Fruit fly (Drosophila melanogaster) whole organism, embryonic: ENCODE data around the gene RpS17.

Experiments used
- BEAF-32 ChIP-seq: fragments of 200-800 bp; sonication (Bioruptor generic); optimal IDR thresholded peaks from 3 replicates; lab custom pipeline; 2017; ENCODE audit warnings: missing biosample characterization, missing genetic modification characterization, mild to moderate bottlenecking, moderate library complexity, missing genetic modification reagents
- CG10321 ChIP-seq: fragments of 200-800 bp; sonication (Bioruptor generic); IDR thresholded peaks from 2 replicates; pipeline ENCODE4 v1.3.6; 2022; ENCODE audit warnings: missing biosample characterization, missing genetic modification characterization
- CG11504 ChIP-seq: fragments of 200-800 bp; sonication (Bioruptor generic); optimal IDR thresholded peaks from 3 replicates; lab custom pipeline; 2019; ENCODE audit warnings: missing biosample characterization, mild to moderate bottlenecking, missing genetic modification characterization, moderate library complexity
- CG11723 ChIP-seq: fragments of 200-800 bp; sonication (Bioruptor generic); optimal IDR thresholded peaks from 2 replicates; lab custom pipeline; 2017; ENCODE audit warnings: missing biosample characterization, mild to moderate bottlenecking, missing genetic modification characterization
- CG12236 ChIP-seq: fragments of 200-800 bp; sonication (Bioruptor generic); optimal IDR thresholded peaks from 2 replicates; lab custom pipeline; 2016; ENCODE audit warnings: missing biosample characterization, missing genetic modification characterization
- CG12391 ChIP-seq: fragments of 200-800 bp; sonication (Bioruptor generic); optimal IDR thresholded peaks from 3 replicates; lab custom pipeline; 2018; ENCODE audit warnings: missing biosample characterization, mild to moderate bottlenecking, missing genetic modification characterization, moderate library complexity
- CG13296 ChIP-seq: fragments of 200-800 bp; sonication (Bioruptor generic); optimal IDR thresholded peaks from 3 replicates; lab custom pipeline; 2018; ENCODE audit warnings: missing biosample characterization, mild to moderate bottlenecking, missing genetic modification characterization
- CG13424 ChIP-seq: fragments of 200-800 bp; sonication (Bioruptor generic); optimal IDR thresholded peaks from 2 replicates; lab custom pipeline; 2019; ENCODE audit warnings: missing biosample characterization, mild to moderate bottlenecking, missing genetic modification characterization, moderate library complexity
- CG13624 ChIP-seq: fragments of 200-800 bp; sonication (Bioruptor generic); optimal IDR thresholded peaks from 2 replicates; lab custom pipeline; 2016; ENCODE audit warnings: missing biosample characterization, missing genetic modification characterization
- CG13775 ChIP-seq: fragments of 200-800 bp; sonication (Bioruptor generic); optimal IDR thresholded peaks from 3 replicates; lab custom pipeline; 2017; ENCODE audit warnings: missing biosample characterization, mild to moderate bottlenecking, missing genetic modification characterization
- CG14860 ChIP-seq: fragments of 200-800 bp; sonication (Bioruptor generic); IDR thresholded peaks from 3 replicates; pipeline ENCODE4 v1.3.6; 2022; ENCODE audit warnings: missing biosample characterization, missing genetic modification characterization; ENCODE audit not compliant: partially characterized antibody
- CG15479 ChIP-seq: fragments of 200-800 bp; sonication (Bioruptor generic); optimal IDR thresholded peaks from 3 replicates; lab custom pipeline; 2019; ENCODE audit warnings: missing biosample characterization, mild to moderate bottlenecking, missing genetic modification characterization, moderate library complexity
- CG16779 ChIP-seq: fragments of 200-800 bp; sonication (Bioruptor generic); IDR thresholded peaks from 2 replicates; pipeline ENCODE4 v1.3.6; 2022; ENCODE audit warnings: missing biosample characterization, missing genetic modification characterization
- CG1792 ChIP-seq: fragments of 200-800 bp; sonication (Bioruptor generic); optimal IDR thresholded peaks from 2 replicates; lab custom pipeline; 2016; ENCODE audit warnings: missing biosample characterization, missing genetic modification characterization
- CG2199 ChIP-seq: fragments of 200-800 bp; sonication (Bioruptor generic); IDR thresholded peaks from 3 replicates; pipeline ENCODE4 v1.3.6; 2022; ENCODE audit warnings: missing biosample characterization, missing genetic modification characterization
- CG2678 ChIP-seq: fragments of 200-800 bp; sonication (Bioruptor generic); optimal IDR thresholded peaks from 3 replicates; lab custom pipeline; 2019; ENCODE audit warnings: missing biosample characterization, mild to moderate bottlenecking, missing genetic modification characterization, moderate library complexity
- CG30020 ChIP-seq: fragments of 200-800 bp; optimal IDR thresholded peaks from 2 replicates; lab custom pipeline; 2019; ENCODE audit warnings: missing biosample characterization, mild to moderate bottlenecking, missing genetic modification characterization, moderate library complexity
- CG30403 ChIP-seq: fragments of 200-800 bp; sonication (Bioruptor generic); optimal IDR thresholded peaks from 3 replicates; lab custom pipeline; 2016; ENCODE audit warnings: missing biosample characterization, missing genetic modification characterization
- CG4282 ChIP-seq: fragments of 200-800 bp; sonication (Bioruptor generic); optimal IDR thresholded peaks from 2 replicates; lab custom pipeline; 2016; ENCODE audit warnings: missing biosample characterization, missing genetic modification characterization
- CG6791 ChIP-seq: fragments of 200-800 bp; sonication (Bioruptor generic); IDR thresholded peaks from 3 replicates; pipeline ENCODE4 v1.3.6; 2022; ENCODE audit warnings: missing biosample characterization, missing genetic modification characterization; ENCODE audit not compliant: partially characterized antibody
- CG7372 ChIP-seq: fragments of 200-800 bp; sonication (Bioruptor generic); IDR thresholded peaks from 2 replicates; pipeline ENCODE4 v1.3.6; 2022; ENCODE audit warnings: missing biosample characterization, missing genetic modification characterization
- CG7928 ChIP-seq: fragments of 200-800 bp; sonication (Bioruptor generic); optimal IDR thresholded peaks from 2 replicates; lab custom pipeline; 2017; ENCODE audit warnings: missing biosample characterization, mild to moderate bottlenecking, missing genetic modification characterization
- CG8924 ChIP-seq: fragments of 200-800 bp; optimal IDR thresholded peaks from 3 replicates; lab custom pipeline; 2019; ENCODE audit warnings: missing biosample characterization, mild to moderate bottlenecking, missing genetic modification characterization, moderate library complexity
- CG9727 ChIP-seq: fragments of 200-800 bp; sonication (Bioruptor generic); optimal IDR thresholded peaks from 3 replicates; lab custom pipeline; 2017; ENCODE audit warnings: missing biosample characterization, mild to moderate bottlenecking, missing genetic modification characterization
- Dad ChIP-seq: fragments of 200-800 bp; sonication (Bioruptor generic); optimal IDR thresholded peaks from 3 replicates; lab custom pipeline; 2016; ENCODE audit warnings: missing biosample characterization, missing genetic modification characterization
- HmgD ChIP-seq: fragments of 200-800 bp; sonication (Bioruptor generic); optimal IDR thresholded peaks from 3 replicates; lab custom pipeline; 2016; ENCODE audit warnings: missing biosample characterization, missing genetic modification characterization
- Mad ChIP-seq: fragments of 200-800 bp; sonication (Bioruptor generic); optimal IDR thresholded peaks from 2 replicates; lab custom pipeline; 2016; ENCODE audit warnings: missing biosample characterization, missing genetic modification characterization
- NC2β ChIP-seq: fragments of 200-800 bp; sonication (Bioruptor generic); optimal IDR thresholded peaks from 2 replicates; lab custom pipeline; 2016; ENCODE audit warnings: missing biosample characterization, missing genetic modification characterization
- Neu2 ChIP-seq: fragments of 200-800 bp; sonication (Bioruptor generic); optimal IDR thresholded peaks from 3 replicates; lab custom pipeline; 2016; ENCODE audit warnings: missing biosample characterization, missing genetic modification characterization, borderline replicate concordance
- Scr ChIP-seq: fragments of 200-800 bp; sonication (Bioruptor generic); IDR thresholded peaks from 2 replicates; pipeline ENCODE4 v1.3.6; 2022; ENCODE audit warnings: missing biosample characterization, missing genetic modification characterization; ENCODE audit not compliant: partially characterized antibody
- Spps ChIP-seq: fragments of 200-800 bp; sonication (Bioruptor generic); optimal IDR thresholded peaks from 2 replicates; lab custom pipeline; 2018; ENCODE audit warnings: missing biosample characterization, mild to moderate bottlenecking, missing genetic modification characterization
- Sry-β ChIP-seq: fragments of 200-800 bp; sonication (Bioruptor generic); optimal IDR thresholded peaks from 2 replicates; lab custom pipeline; 2018; ENCODE audit warnings: missing biosample characterization, mild to moderate bottlenecking, missing genetic modification characterization, moderate library complexity
- Taf1 ChIP-seq: fragments of 200-800 bp; sonication (Bioruptor generic); IDR thresholded peaks from 2 replicates; pipeline ENCODE4 v1.3.6; 2022; ENCODE audit warnings: missing biosample characterization, missing genetic modification characterization
- Tbp ChIP-seq: fragments of >200 bp; optimal IDR thresholded peaks from 2 replicates; lab custom pipeline; 2018; ENCODE audit warnings: missing biosample characterization, missing genetic modification characterization
- ato ChIP-seq: fragments of 200-800 bp; sonication (Bioruptor generic); IDR thresholded peaks from 2 replicates; pipeline ENCODE4 v1.3.6; 2022; ENCODE audit warnings: missing biosample characterization, missing genetic modification characterization; ENCODE audit not compliant: partially characterized antibody
- bcd ChIP-seq: fragments of 200-800 bp; sonication (Bioruptor generic); optimal IDR thresholded peaks from 2 replicates; lab custom pipeline; 2017; ENCODE audit warnings: missing biosample characterization, mild to moderate bottlenecking, missing genetic modification characterization
- crp ChIP-seq, 2 experiments: fragments of 200-800 bp; sonication (Bioruptor generic); optimal IDR thresholded peaks; 2 replicates in 1 of 2; 3 replicates in 1 of 2; lab custom pipeline; 2017; ENCODE audit warnings: missing biosample characterization in 2 of 2, missing genetic modification characterization in 2 of 2, mild to moderate bottlenecking in 1 of 2, moderate library complexity in 1 of 2
- da ChIP-seq: fragments of 200-800 bp; sonication (Bioruptor generic); optimal IDR thresholded peaks from 2 replicates; lab custom pipeline; 2016; ENCODE audit warnings: missing biosample characterization, missing genetic modification characterization
- jigr1 ChIP-seq: fragments of 200-800 bp; sonication (Bioruptor generic); IDR thresholded peaks from 3 replicates; pipeline ENCODE4 v1.3.6; 2022; ENCODE audit warnings: missing biosample characterization, missing genetic modification characterization
- nerfin-1 ChIP-seq: fragments of 200-800 bp; sonication (Bioruptor generic); optimal IDR thresholded peaks from 3 replicates; lab custom pipeline; 2019; ENCODE audit warnings: missing biosample characterization, mild to moderate bottlenecking, missing genetic modification characterization, moderate library complexity
- pnt ChIP-seq: fragments of 200-800 bp; sonication (Bioruptor generic); optimal IDR thresholded peaks from 3 replicates; lab custom pipeline; 2016; ENCODE audit warnings: missing biosample characterization, missing genetic modification characterization
- run ChIP-seq: fragments of 200-800 bp; sonication (Bioruptor generic); optimal IDR thresholded peaks from 3 replicates; lab custom pipeline; 2018; ENCODE audit warnings: missing biosample characterization, mild to moderate bottlenecking, missing genetic modification characterization
- sd ChIP-seq: fragments of 200-800 bp; sonication (Bioruptor generic); optimal IDR thresholded peaks from 3 replicates; lab custom pipeline; 2018; ENCODE audit warnings: missing biosample characterization, mild to moderate bottlenecking, missing genetic modification characterization, moderate library complexity
- sens ChIP-seq: fragments of 200-800 bp; sonication (Bioruptor generic); peaks from one replicate; lab custom pipeline; 2016; ENCODE audit warnings: missing biosample characterization, missing genetic modification characterization
- so ChIP-seq: fragments of 200-800 bp; sonication (Bioruptor generic); IDR thresholded peaks from 3 replicates; pipeline ENCODE4 v1.3.6; 2022; ENCODE audit warnings: missing biosample characterization, missing genetic modification characterization
- sob ChIP-seq: fragments of 200-800 bp; sonication (Bioruptor generic); IDR thresholded peaks from 2 replicates; pipeline ENCODE4 v1.3.6; 2022; ENCODE audit warnings: missing biosample characterization, missing genetic modification characterization
- sqz ChIP-seq: fragments of 200-800 bp; sonication (Bioruptor generic); optimal IDR thresholded peaks from 3 replicates; lab custom pipeline; 2018; ENCODE audit warnings: missing biosample characterization, mild to moderate bottlenecking, missing genetic modification characterization
- stwl ChIP-seq: fragments of 200-800 bp; sonication (Bioruptor generic); optimal IDR thresholded peaks from 3 replicates; lab custom pipeline; 2018; ENCODE audit warnings: missing biosample characterization, mild to moderate bottlenecking, missing genetic modification characterization, moderate library complexity
- tin ChIP-seq: fragments of 200-800 bp; sonication (Bioruptor generic); optimal IDR thresholded peaks from 3 replicates; lab custom pipeline; 2016; ENCODE audit warnings: missing biosample characterization, missing genetic modification characterization
- trem ChIP-seq: fragments of 200-800 bp; optimal IDR thresholded peaks from 3 replicates; lab custom pipeline; 2019; ENCODE audit warnings: missing biosample characterization, mild to moderate bottlenecking, missing genetic modification characterization, moderate library complexity

Gene RpS17

dm6 chr3L:9455819-9456388 lies 26.3 kb upstream of the RpS17 start, which contains the start of the genes phol and CG3552 (continued):
- TF ChIP-seq CG13296 (peak; percentile 9), CG10321 (GFP tag; lab: Robert Waterston, UW) (no peak), Taf1 (GFP tag; lab: Robert Waterston, UW) (0 out of 2 replicates have a peak, but pooled peaks have one; percentile 26), CG1792 (GFP tag; lab: Kevin White, UChicago) (no peak), CG30020 (peak; percentile 59), crp (GFP tag; optimal IDR thresholded peaks at IDR 0.05; lab: Kevin White, UChicago) (peak in 1 of 2 experiments; percentile 0), CG2678 (tag; lab: Kevin White, UChicago) (peak; percentile 2), CG9727 (GFP tag; lab: Kevin White, UChicago) (peak; percentile 33), Mad (GFP tag; lab: Kevin White, UChicago) (no peak), Scr (peak; percentile 57), CG6791 (peak; percentile 27; the same call in 2 of the 3 replicates), sob (GFP tag; lab: Robert Waterston, UW) (0 out of 2 replicates have a peak, but pooled peaks have one; percentile 6), sqz (GFP tag; lab: Kevin White, UChicago) (no peak), Neu2 (peak; percentile 17), Sry-β (GFP tag; lab: Kevin White, UChicago) (peak; percentile 42), nerfin-1 (peak; percentile 10), pnt (GFP tag; lab: Kevin White, UChicago) (no peak), so (GFP tag; lab: Robert Waterston, UW) (no peak), CG16779 (GFP tag; lab: Robert Waterston, UW) (no peak), run (tag; lab: Kevin White, UChicago) (no peak), tin (GFP tag; lab: Kevin White, UChicago) (no peak), CG30403 (GFP tag; lab: Kevin White, UChicago) (peak; percentile 8), CG7928 (GFP tag; lab: Kevin White, UChicago) (peak; percentile 41), CG13775 (no peak), Dad (no peak), sens (GFP tag; lab: Kevin White, UChicago) (peak; percentile 64), CG7372 (GFP tag; lab: Robert Waterston, UW) (no peak), CG2199 (GFP tag; lab: Robert Waterston, UW) (no peak), ato (peak; percentile 16; the same call in 1 of the 2 replicates), HmgD (no peak), sd (tag; lab: Kevin White, UChicago) (peak; percentile 51), CG11504 (tag; lab: Kevin White, UChicago) (peak; percentile 16), CG13424 (tag; lab: Kevin White, UChicago) (peak; percentile 10), CG12391 (tag; lab: Kevin White, UChicago) (peak; percentile 34), NC2β (GFP tag; lab: Kevin White, UChicago) (peak; percentile 6), CG14860 (GFP tag; lab: Robert Waterston, UW) (peak; percentile 52; the same call in 2 of the 3 replicates), CG8924 (tag; lab: Kevin White, UChicago) (peak; percentile 51), trem (tag; lab: Kevin White, UChicago) (peak; percentile 63), bcd (GFP tag; lab: Kevin White, UChicago) (peak; percentile 24), BEAF-32 (peak; percentile 57), Spps (tag; lab: Kevin White, UChicago) (no peak), CG4282 (GFP tag; lab: Kevin White, UChicago) (no peak), jigr1 (no peak), CG12236 (no peak), stwl (peak; percentile 64), CG11723 (no peak), CG13624 (peak; percentile 88), Tbp (GFP tag; lab: Kevin White, UChicago) (no peak), da (GFP tag; lab: Kevin White, UChicago) (no peak), CG15479 (GFP tag; lab: Kevin White, UChicago) (peak; percentile 83)
